Worm (Caenorhabditis elegans) whole organism, L4 larva: ENCODE data around the gene ser-4.

Experiments used
- D1046.2 ChIP-seq: fragments of 200-800 bp; sonication (Bioruptor generic); IDR thresholded peaks from 2 replicates; pipeline ENCODE4 v1.3.6; 2022; ENCODE audit warnings: missing genetic modification characterization, missing compliant biosample characterization
- F37D6.2 ChIP-seq: sonication (generic microtip); optimal IDR thresholded peaks from 2 replicates; lab custom pipeline; 2016; ENCODE audit warnings: mild to moderate bottlenecking, missing genetic modification characterization, missing compliant biosample characterization
- R02D3.7 ChIP-seq: fragments of 150-350 bp; sonication (generic microtip); optimal IDR thresholded peaks from 3 replicates; lab custom pipeline; 2014; ENCODE audit warnings: missing biosample characterization, missing genetic modification characterization
- T26A8.4 ChIP-seq: fragments of 200-800 bp; sonication (Bioruptor generic); IDR thresholded peaks from 2 replicates; pipeline ENCODE4 v1.3.6; 2022; ENCODE audit warnings: missing genetic modification characterization, missing compliant biosample characterization
- Y105C5A.15 ChIP-seq: fragments of 200-800 bp; sonication (Bioruptor generic); IDR thresholded peaks from 2 replicates; pipeline ENCODE4 v1.3.6; 2022; ENCODE audit warnings: missing genetic modification characterization, missing compliant biosample characterization
- Y5F2A.4 ChIP-seq: fragments of 200-800 bp; sonication (Bioruptor generic); optimal IDR thresholded peaks from 2 replicates; lab custom pipeline; 2018; ENCODE audit warnings: mild to moderate bottlenecking, missing genetic modification characterization, missing compliant biosample characterization
- aha-1 ChIP-seq: fragments of 150-350 bp; peaks from one replicate; lab custom pipeline; 2014; ENCODE audit warnings: missing biosample characterization, missing genetic modification characterization
- attf-4 ChIP-seq: sonication (generic microtip); optimal IDR thresholded peaks from 3 replicates; lab custom pipeline; 2017; ENCODE audit warnings: missing biosample characterization, missing genetic modification characterization
- ceh-44 ChIP-seq: fragments of 200-800 bp; sonication (Bioruptor generic); IDR thresholded peaks from 2 replicates; pipeline ENCODE4 v1.3.6; 2022; ENCODE audit warnings: missing genetic modification reagents, missing genetic modification characterization, missing compliant biosample characterization
- ceh-62 ChIP-seq: sonication (generic microtip); optimal IDR thresholded peaks from 2 replicates; lab custom pipeline; 2017; ENCODE audit warnings: missing biosample characterization, missing genetic modification characterization
- ceh-82 ChIP-seq: sonication (generic microtip); optimal IDR thresholded peaks from 2 replicates; lab custom pipeline; 2017; ENCODE audit warnings: missing biosample characterization, missing genetic modification characterization
- ces-1 ChIP-seq: fragments of 150-350 bp; sonication (generic microtip); optimal IDR thresholded peaks from 4 replicates; lab custom pipeline; 2014; ENCODE audit warnings: missing biosample characterization, missing genetic modification reagents, missing genetic modification characterization
- ctbp-1 ChIP-seq: fragments of 200-800 bp; sonication (Bioruptor generic); IDR thresholded peaks from 2 replicates; pipeline ENCODE4 v1.3.6; 2022; ENCODE audit warnings: missing genetic modification reagents, missing genetic modification characterization, missing compliant biosample characterization
- daf-8 ChIP-seq: fragments of 200-800 bp; sonication (Bioruptor generic); IDR thresholded peaks from 2 replicates; pipeline ENCODE4 v1.3.6; 2022; ENCODE audit warnings: missing genetic modification characterization, missing compliant biosample characterization
- dmd-9 ChIP-seq: fragments of 200-800 bp; sonication (Bioruptor generic); IDR thresholded peaks from 2 replicates; pipeline ENCODE4 v1.3.6; 2022; ENCODE audit warnings: missing genetic modification reagents, missing genetic modification characterization, missing compliant biosample characterization
- duxl-1 ChIP-seq: sonication (generic microtip); optimal IDR thresholded peaks from 2 replicates; lab custom pipeline; 2016; ENCODE audit warnings: mild to moderate bottlenecking, missing genetic modification characterization, moderate library complexity, missing compliant biosample characterization; ENCODE audit not compliant: poor library complexity
- egl-43 ChIP-seq: fragments of 200-800 bp; sonication (Bioruptor generic); IDR thresholded peaks from 2 replicates; pipeline ENCODE4 v1.3.6; 2022; ENCODE audit warnings: missing genetic modification reagents, missing genetic modification characterization, missing compliant biosample characterization
- fkh-10 ChIP-seq: fragments of 150-350 bp; optimal IDR thresholded peaks from 2 replicates; lab custom pipeline; 2014; ENCODE audit warnings: missing biosample characterization, missing genetic modification reagents, missing genetic modification characterization
- fos-1 ChIP-seq: fragments of 150-350 bp; optimal IDR thresholded peaks from 2 replicates; lab custom pipeline; 2014; ENCODE audit warnings: missing biosample characterization, missing genetic modification characterization
- hlh-30 ChIP-seq: sonication (generic microtip); optimal IDR thresholded peaks from 2 replicates; lab custom pipeline; 2017; ENCODE audit warnings: antibody characterized with exemption, mild to moderate bottlenecking, missing genetic modification characterization, missing compliant biosample characterization; ENCODE audit not compliant: insufficient read depth
- jun-1 ChIP-seq: fragments of 150-350 bp; optimal IDR thresholded peaks from 2 replicates; lab custom pipeline; 2014; ENCODE audit warnings: missing biosample characterization, missing genetic modification reagents, missing genetic modification characterization
- lim-7 ChIP-seq: fragments of 200-800 bp; sonication (Bioruptor generic); IDR thresholded peaks from 2 replicates; pipeline ENCODE4 v1.3.6; 2022; ENCODE audit warnings: missing genetic modification characterization, missing compliant biosample characterization
- lin-1 ChIP-seq: fragments of 200-800 bp; sonication (Bioruptor generic); IDR thresholded peaks from 2 replicates; pipeline ENCODE4 v1.3.6; 2022; ENCODE audit warnings: missing genetic modification reagents, missing genetic modification characterization, missing compliant biosample characterization
- lin-15B ChIP-seq: fragments of 150-350 bp; sonication (generic microtip); optimal IDR thresholded peaks from 3 replicates; lab custom pipeline; 2014; ENCODE audit warnings: missing biosample characterization, missing genetic modification characterization
- lin-39 ChIP-seq: fragments of 150-350 bp; optimal IDR thresholded peaks from 2 replicates; lab custom pipeline; 2014; ENCODE audit warnings: missing biosample characterization, missing genetic modification reagents, missing genetic modification characterization
- lsy-2 ChIP-seq, 2 experiments: fragments of 150-350 bp in 1 of 2; sonication (generic microtip) in 1 of 2; optimal IDR thresholded peaks; 2 replicates each; lab custom pipeline; 2014 to 2017; ENCODE audit warnings: missing biosample characterization in 2 of 2, missing genetic modification characterization in 2 of 2
- madf-5 ChIP-seq, 2 experiments: fragments of 200-800 bp; sonication (Bioruptor generic); IDR thresholded peaks; 2 replicates each; pipeline ENCODE4 v1.3.6; 2022; ENCODE audit warnings: missing compliant biosample characterization in 2 of 2, missing genetic modification characterization in 2 of 2
- mdt-29 ChIP-seq: fragments of 200-800 bp; sonication (Bioruptor generic); IDR thresholded peaks from 2 replicates; pipeline ENCODE4 v1.3.6; 2022; ENCODE audit warnings: missing genetic modification reagents, missing genetic modification characterization, missing compliant biosample characterization
- mes-2 ChIP-seq: sonication (generic microtip); optimal IDR thresholded peaks from 2 replicates; lab custom pipeline; 2016; ENCODE audit warnings: missing genotype, mild to moderate bottlenecking, missing genetic modification characterization, missing compliant biosample characterization; ENCODE audit not compliant: poor library complexity, severe bottlenecking
- nhr-10 ChIP-seq: fragments of 150-350 bp; optimal IDR thresholded peaks from 2 replicates; lab custom pipeline; 2014; ENCODE audit warnings: missing biosample characterization, missing genetic modification characterization
- nhr-11 ChIP-seq: fragments of 150-350 bp; optimal IDR thresholded peaks from 2 replicates; lab custom pipeline; 2014; ENCODE audit warnings: missing biosample characterization, missing genetic modification characterization
- nhr-111 ChIP-seq: fragments of 200-800 bp; sonication (Bioruptor generic); optimal IDR thresholded peaks from 2 replicates; lab custom pipeline; 2018; ENCODE audit warnings: mild to moderate bottlenecking, missing genetic modification characterization, missing compliant biosample characterization
- nhr-237 ChIP-seq: sonication (generic microtip); optimal IDR thresholded peaks from 2 replicates; lab custom pipeline; 2017; ENCODE audit warnings: missing biosample characterization, missing genetic modification characterization
- nhr-25 ChIP-seq: sonication (generic microtip); optimal IDR thresholded peaks from 2 replicates; lab custom pipeline; 2017; ENCODE audit warnings: missing genetic modification characterization, mild to moderate bottlenecking, missing compliant biosample characterization, antibody characterized with exemption, moderate library complexity, borderline replicate concordance; ENCODE audit not compliant: insufficient read depth
- nhr-28 ChIP-seq: fragments of 150-350 bp; optimal IDR thresholded peaks from 2 replicates; lab custom pipeline; 2014; ENCODE audit warnings: missing biosample characterization, missing genetic modification characterization
- nhr-41 ChIP-seq: fragments of 200-800 bp; sonication (Bioruptor generic); IDR thresholded peaks from 2 replicates; pipeline ENCODE4 v1.3.6; 2022; ENCODE audit warnings: missing genetic modification reagents, missing genetic modification characterization, missing compliant biosample characterization
- nhr-42 ChIP-seq: fragments of 200-800 bp; sonication (Bioruptor generic); IDR thresholded peaks from 2 replicates; pipeline ENCODE4 v1.3.6; 2022; ENCODE audit warnings: missing genetic modification characterization, missing compliant biosample characterization
- php-3 ChIP-seq: fragments of 200-800 bp; sonication (Bioruptor generic); IDR thresholded peaks from 2 replicates; pipeline ENCODE4 v1.3.6; 2022; ENCODE audit warnings: missing genetic modification reagents, missing genetic modification characterization, missing compliant biosample characterization
- saeg-2 ChIP-seq: fragments of 200-800 bp; sonication (Bioruptor generic); IDR thresholded peaks from 2 replicates; pipeline ENCODE4 v1.3.6; 2022; ENCODE audit warnings: missing genetic modification reagents, missing genetic modification characterization, missing compliant biosample characterization
- skn-1 ChIP-seq: fragments of 150-350 bp; optimal IDR thresholded peaks from 2 replicates; lab custom pipeline; 2014; ENCODE audit warnings: missing biosample characterization, missing genetic modification characterization
- spr-1 ChIP-seq: sonication (generic microtip); optimal IDR thresholded peaks from 2 replicates; lab custom pipeline; 2016; ENCODE audit warnings: mild to moderate bottlenecking, missing genetic modification characterization, missing compliant biosample characterization
- unc-62 ChIP-seq, 3 experiments: fragments of 150-350 bp in 1 of 3; sonication (generic microtip); optimal IDR thresholded peaks in 2 of 3; peaks in 1 of 3; 1 replicate in 1 of 3; 2 replicates in 2 of 3; lab custom pipeline; 2014 to 2017; ENCODE audit warnings: missing biosample characterization in 3 of 3, missing genetic modification characterization in 3 of 3, missing genetic modification reagents in 3 of 3, missing genotype in 1 of 3
- zag-1 ChIP-seq: fragments of 150-350 bp; optimal IDR thresholded peaks from 2 replicates; lab custom pipeline; 2014; ENCODE audit warnings: missing biosample characterization, missing genetic modification characterization
- zfp-3 ChIP-seq: fragments of 200-800 bp; sonication (Bioruptor generic); conservative IDR thresholded peaks from 2 replicates; pipeline ENCODE4 v1.3.6; 2022; ENCODE audit warnings: missing genetic modification reagents, missing genetic modification characterization, missing compliant biosample characterization
- ztf-11 ChIP-seq: fragments of 150-350 bp; optimal IDR thresholded peaks from 2 replicates; lab custom pipeline; 2014; ENCODE audit warnings: missing biosample characterization, missing genetic modification characterization
- ztf-7 ChIP-seq: fragments of 150-350 bp; optimal IDR thresholded peaks from 2 replicates; lab custom pipeline; 2014; ENCODE audit warnings: missing biosample characterization, missing genetic modification characterization

The ser-4 gene

DNA sequence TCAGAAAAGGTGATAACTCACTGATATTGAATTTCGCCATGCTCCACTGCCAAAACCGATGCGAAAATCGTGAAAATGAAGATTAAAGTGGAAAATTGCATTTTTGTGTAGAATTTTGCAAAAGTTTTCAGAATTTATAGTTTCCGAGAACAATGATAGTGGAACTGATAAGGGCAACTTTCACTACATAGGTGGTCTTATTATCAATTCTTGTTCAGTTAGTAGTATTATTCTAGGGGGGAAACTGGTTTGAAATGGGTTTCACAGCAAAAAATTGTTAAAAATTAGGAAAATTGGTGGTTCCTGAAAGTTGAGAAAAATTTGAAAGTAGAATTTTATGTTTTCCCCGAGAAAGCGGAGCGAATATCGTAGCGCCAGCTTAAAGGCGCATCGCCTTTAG is 25.2 kb upstream of the ser-4 start, which contains the start of gene Y46E12A.5:
Gene Y46E12A.5, minus strand, starts transcription at position 101 of the 400 bp plus-strand sequence.
- TF ChIP-seq nhr-111 (GFP tag; lab: Kevin White, UChicago): no peak
- no peak for TF ChIP-seq spr-1 (tag; lab: Kevin White, UChicago)
- TF ChIP-seq unc-62 (GFP tag; optimal IDR thresholded peaks at IDR 0.05 in 1 of 2; lab: Kevin White, UChicago): peak in 1 of 2 experiments; percentile 29
- no peak for TF ChIP-seq unc-62 (tag; optimal IDR thresholded peaks at IDR 0.05; lab: Kevin White, UChicago)
- TF ChIP-seq T26A8.4 (GFP tag; lab: Robert Waterston, UW): no peak
- no peak for TF ChIP-seq skn-1 (tag; lab: Kevin White, UChicago)
- TF ChIP-seq lim-7 (GFP tag; lab: Robert Waterston, UW): no peak
- TF ChIP-seq F37D6.2 (tag; lab: Kevin White, UChicago): no peak

DNA sequence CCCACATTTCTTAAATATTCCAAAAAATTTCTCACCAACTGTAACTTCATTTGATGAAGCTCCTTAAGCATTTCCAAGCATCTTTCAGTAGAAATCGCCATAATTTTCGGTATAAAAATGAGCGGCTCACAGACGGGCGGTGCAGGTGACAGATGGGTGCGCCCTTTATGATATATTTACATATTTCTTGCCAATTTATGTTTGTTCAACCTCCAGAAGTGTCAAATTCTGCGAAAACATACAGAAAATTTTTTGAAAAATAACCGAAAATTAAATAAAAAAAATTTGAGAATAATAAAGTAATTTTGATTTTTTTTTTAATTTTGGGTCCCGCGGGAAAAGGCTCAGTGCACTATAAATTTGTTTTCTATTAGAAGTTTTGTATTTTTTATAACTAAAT is 21.9 kb upstream of the ser-4 start, which contains the start of gene Y46E12A.3:
Gene Y46E12A.3, minus strand, starts transcription at position 101 of the 400 bp plus-strand sequence.
- TF ChIP-seq ceh-82 (tag; lab: Kevin White, UChicago): no peak
- TF ChIP-seq ztf-11 (tag; lab: Kevin White, UChicago): no peak
- TF ChIP-seq Y5F2A.4: no peak
- no peak for TF ChIP-seq php-3 (GFP tag; lab: Robert Waterston, UW)
- no peak for TF ChIP-seq zfp-3
- TF ChIP-seq nhr-41 (GFP tag; lab: Robert Waterston, UW): no peak
- TF ChIP-seq nhr-28 (tag; lab: Kevin White, UChicago): no peak
- no peak for TF ChIP-seq egl-43

DNA sequence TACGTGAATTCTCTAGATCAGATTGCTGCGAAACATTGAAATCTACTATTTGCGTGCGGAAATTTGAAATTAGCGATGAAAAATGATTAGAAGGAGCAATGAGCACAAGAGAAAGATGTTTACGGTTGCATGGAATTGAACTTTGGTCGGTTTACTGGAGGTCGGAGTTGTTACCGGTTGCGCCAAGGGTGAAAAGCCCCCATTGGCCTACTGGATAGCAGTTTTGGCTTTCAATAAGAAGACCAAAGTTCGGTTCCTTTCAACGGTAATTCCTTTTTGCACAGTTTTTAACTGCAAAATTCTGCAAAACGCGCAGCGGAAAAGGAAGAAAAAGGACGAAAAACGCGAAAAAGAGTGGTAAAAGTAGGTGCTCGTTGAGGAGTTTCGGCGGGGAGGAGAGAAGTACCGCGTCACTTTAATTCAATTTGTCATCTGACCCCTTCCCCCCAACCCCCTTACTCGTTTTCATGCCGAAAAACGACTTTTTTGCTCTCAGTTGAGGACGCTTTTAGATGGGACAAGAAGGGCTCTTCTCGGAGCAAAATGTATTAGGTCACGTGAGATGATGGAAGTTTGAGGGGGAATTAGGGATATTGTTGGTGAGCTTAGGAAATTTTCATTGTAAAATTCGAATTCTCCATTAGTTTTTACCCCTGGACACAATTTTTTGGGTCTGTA is 12.7 kb upstream of the ser-4 start:
- no peak for TF ChIP-seq daf-8 (GFP tag; lab: Robert Waterston, UW)
- no peak for TF ChIP-seq lin-39 (tag; lab: Kevin White, UChicago)
- no peak for TF ChIP-seq madf-5 (GFP tag; IDR thresholded peaks at IDR 0.05; lab: Robert Waterston, UW)
- TF ChIP-seq ztf-7 (tag; lab: Kevin White, UChicago): no peak
- TF ChIP-seq nhr-25 (tag; lab: Kevin White, UChicago): no peak
- TF ChIP-seq nhr-42 (GFP tag; lab: Robert Waterston, UW): no peak
- no peak for TF ChIP-seq nhr-10 (tag; lab: Kevin White, UChicago)
- TF ChIP-seq hlh-30: peak; percentile 34
- no peak for TF ChIP-seq R02D3.7 (tag; lab: Kevin White, UChicago)
- no peak for TF ChIP-seq T26A8.4 (GFP tag; lab: Robert Waterston, UW)
- TF ChIP-seq fkh-10 (GFP tag; lab: Kevin White, UChicago): peak; percentile 45
- peak in 1 of 2 experiments; percentile 64 for TF ChIP-seq unc-62 (GFP tag; optimal IDR thresholded peaks at IDR 0.05 in 1 of 2; lab: Kevin White, UChicago)
- no peak for TF ChIP-seq unc-62 (tag; optimal IDR thresholded peaks at IDR 0.05; lab: Kevin White, UChicago)
- TF ChIP-seq jun-1 (tag; lab: Kevin White, UChicago): no peak
- no peak for TF ChIP-seq attf-4 (tag; lab: Kevin White, UChicago)
- no peak for TF ChIP-seq saeg-2
- 0 out of 2 replicates have a peak, but pooled peaks have one; percentile 24 for TF ChIP-seq ctbp-1 (GFP tag; lab: Robert Waterston, UW)
- peak; percentile 5 for TF ChIP-seq aha-1 (tag; lab: Kevin White, UChicago)
- TF ChIP-seq nhr-11 (tag; lab: Kevin White, UChicago): no peak
- no peak for TF ChIP-seq D1046.2 (GFP tag; lab: Robert Waterston, UW)
- no peak for TF ChIP-seq lin-15B (tag; lab: Kevin White, UChicago)
- TF ChIP-seq dmd-9 (GFP tag; lab: Robert Waterston, UW): no peak
- TF ChIP-seq mdt-29 (GFP tag; lab: Robert Waterston, UW): no peak
- no peak for TF ChIP-seq ceh-44 (GFP tag; lab: Robert Waterston, UW)
- no peak for TF ChIP-seq zag-1
- no peak for TF ChIP-seq lin-1 (GFP tag; lab: Robert Waterston, UW)
- no peak for TF ChIP-seq F37D6.2 (tag; lab: Kevin White, UChicago)
- TF ChIP-seq ceh-62 (tag; lab: Kevin White, UChicago): no peak
- TF ChIP-seq lsy-2 (tag; optimal IDR thresholded peaks at IDR 0.05; lab: Kevin White, UChicago): peak in 1 of 2 experiments; percentile 7
- TF ChIP-seq ztf-11 (tag; lab: Kevin White, UChicago): no peak
- no peak for TF ChIP-seq duxl-1
- TF ChIP-seq nhr-28 (tag; lab: Kevin White, UChicago): no peak
- no peak for TF ChIP-seq nhr-237
- TF ChIP-seq Y105C5A.15 (GFP tag; lab: Robert Waterston, UW): no peak
- TF ChIP-seq mes-2 (tag; lab: Kevin White, UChicago): no peak
- peak; percentile 86 for TF ChIP-seq ces-1 (GFP tag; lab: Kevin White, UChicago)
- no peak for TF ChIP-seq fos-1
- TF ChIP-seq, all 104 proteins: peak for 7
